Fruit fly (Drosophila melanogaster) whole organism, embryonic: Measurements from ENCODE around the gene VhaAC45RP.

Experiments
- Antp ChIP-seq: fragments of 200-800 bp; sonication (Bioruptor generic); optimal IDR thresholded peaks from 3 replicates; lab custom pipeline; 2016; ENCODE audit warnings: missing biosample characterization, missing genetic modification characterization
- Asciz ChIP-seq: fragments of 200-800 bp; sonication (Bioruptor generic); optimal IDR thresholded peaks from 2 replicates; lab custom pipeline; 2017; ENCODE audit warnings: missing biosample characterization, mild to moderate bottlenecking, missing genetic modification characterization, missing genetic modification reagents
- CG10267 ChIP-seq: fragments of 200-800 bp; sonication (Bioruptor generic); optimal IDR thresholded peaks from 2 replicates; lab custom pipeline; 2018; ENCODE audit warnings: missing biosample characterization, mild to moderate bottlenecking, missing genetic modification characterization, moderate library complexity
- CG10274 ChIP-seq: fragments of 200-800 bp; sonication (Bioruptor generic); optimal IDR thresholded peaks from 3 replicates; lab custom pipeline; 2017; ENCODE audit warnings: missing biosample characterization, mild to moderate bottlenecking, missing genetic modification characterization
- CG12104 ChIP-seq: fragments of 200-800 bp; sonication (Bioruptor generic); optimal IDR thresholded peaks from 3 replicates; lab custom pipeline; 2016; ENCODE audit warnings: missing biosample characterization, missing genetic modification characterization
- CG1233 ChIP-seq: fragments of 200-800 bp; sonication (Bioruptor generic); optimal IDR thresholded peaks from 4 replicates; lab custom pipeline; 2018; ENCODE audit warnings: missing biosample characterization, mild to moderate bottlenecking, missing genetic modification characterization
- CG14441 ChIP-seq: fragments of 200-800 bp; sonication (Bioruptor generic); IDR thresholded peaks from 2 replicates; pipeline ENCODE4 v1.3.6; 2022; ENCODE audit warnings: missing biosample characterization, missing genetic modification characterization
- CG15601 ChIP-seq: fragments of 200-800 bp; sonication (Bioruptor generic); optimal IDR thresholded peaks from 3 replicates; lab custom pipeline; 2019; ENCODE audit warnings: missing biosample characterization, mild to moderate bottlenecking, missing genetic modification characterization, moderate library complexity
- CG1647 ChIP-seq: fragments of 200-800 bp; sonication (Bioruptor generic); optimal IDR thresholded peaks from 3 replicates; lab custom pipeline; 2016; ENCODE audit warnings: missing biosample characterization, missing genetic modification characterization
- CG18619 ChIP-seq: fragments of 200-800 bp; sonication (Bioruptor generic); optimal IDR thresholded peaks from 3 replicates; lab custom pipeline; 2017; ENCODE audit warnings: missing biosample characterization, mild to moderate bottlenecking, missing genetic modification characterization
- CG2120 ChIP-seq: fragments of 200-800 bp; sonication (Bioruptor generic); optimal IDR thresholded peaks from 3 replicates; lab custom pipeline; 2016; ENCODE audit warnings: missing biosample characterization, missing genetic modification characterization
- CG2678 ChIP-seq: fragments of 200-800 bp; sonication (Bioruptor generic); optimal IDR thresholded peaks from 3 replicates; lab custom pipeline; 2019; ENCODE audit warnings: missing biosample characterization, mild to moderate bottlenecking, missing genetic modification characterization, moderate library complexity
- CG2712 ChIP-seq: fragments of 200-800 bp; optimal IDR thresholded peaks from 3 replicates; lab custom pipeline; 2019; ENCODE audit warnings: missing biosample characterization, mild to moderate bottlenecking, missing genetic modification characterization, moderate library complexity
- CG3281 ChIP-seq: fragments of 200-800 bp; sonication (Bioruptor generic); optimal IDR thresholded peaks from 3 replicates; lab custom pipeline; 2017; ENCODE audit warnings: missing biosample characterization, mild to moderate bottlenecking, missing genetic modification characterization
- CG3838 ChIP-seq: fragments of 200-800 bp; sonication (Bioruptor generic); optimal IDR thresholded peaks from 3 replicates; lab custom pipeline; 2016; ENCODE audit warnings: missing biosample characterization, missing genetic modification characterization
- CG4328 ChIP-seq: fragments of 200-800 bp; sonication (Bioruptor generic); optimal IDR thresholded peaks from 3 replicates; lab custom pipeline; 2017; ENCODE audit warnings: missing biosample characterization, missing genetic modification reagents, missing genetic modification characterization
- CG5953 ChIP-seq: fragments of 200-800 bp; sonication (Bioruptor generic); IDR thresholded peaks from 2 replicates; pipeline ENCODE4 v1.3.6; 2022; ENCODE audit warnings: missing biosample characterization, missing genetic modification characterization
- CG6654 ChIP-seq: fragments of 200-800 bp; sonication (Bioruptor generic); optimal IDR thresholded peaks from 2 replicates; lab custom pipeline; 2017; ENCODE audit warnings: missing biosample characterization, mild to moderate bottlenecking, missing genetic modification characterization
- CG6765 ChIP-seq: fragments of 200-800 bp; sonication (Bioruptor generic); optimal IDR thresholded peaks from 3 replicates; lab custom pipeline; 2017; ENCODE audit warnings: missing biosample characterization, mild to moderate bottlenecking, missing genetic modification characterization
- CG7839 ChIP-seq: fragments of 200-800 bp; sonication (Bioruptor generic); optimal IDR thresholded peaks from 3 replicates; lab custom pipeline; 2018; ENCODE audit warnings: missing biosample characterization, mild to moderate bottlenecking, missing genetic modification characterization, moderate library complexity
- CG8089 ChIP-seq: fragments of 200-800 bp; sonication (Bioruptor generic); optimal IDR thresholded peaks from 3 replicates; lab custom pipeline; 2016; ENCODE audit warnings: missing biosample characterization, missing genetic modification characterization
- CG8281 ChIP-seq: fragments of 200-800 bp; sonication (Bioruptor generic); optimal IDR thresholded peaks from 2 replicates; lab custom pipeline; 2018; ENCODE audit warnings: missing biosample characterization, mild to moderate bottlenecking, missing genetic modification characterization, moderate library complexity
- CG8924 ChIP-seq: fragments of 200-800 bp; optimal IDR thresholded peaks from 3 replicates; lab custom pipeline; 2019; ENCODE audit warnings: missing biosample characterization, mild to moderate bottlenecking, missing genetic modification characterization, moderate library complexity
- CG9437 ChIP-seq: fragments of 200-800 bp; sonication (Bioruptor generic); optimal IDR thresholded peaks from 2 replicates; lab custom pipeline; 2018; ENCODE audit warnings: missing biosample characterization, mild to moderate bottlenecking, missing genetic modification characterization
- Dip3 ChIP-seq: fragments of 200-800 bp; sonication (Bioruptor generic); optimal IDR thresholded peaks from 3 replicates; lab custom pipeline; 2016; ENCODE audit warnings: missing biosample characterization, missing genetic modification characterization
- Drgx ChIP-seq: fragments of 200-800 bp; sonication (Bioruptor generic); IDR thresholded peaks from 2 replicates; pipeline ENCODE4 v1.3.6; 2022; ENCODE audit warnings: missing biosample characterization, missing genetic modification characterization
- Ets97D ChIP-seq: fragments of 200-800 bp; sonication (Bioruptor generic); optimal IDR thresholded peaks from 3 replicates; lab custom pipeline; 2016; ENCODE audit warnings: missing biosample characterization, missing genetic modification characterization
- Gsc ChIP-seq: fragments of 200-800 bp; sonication (Bioruptor generic); IDR thresholded peaks from 2 replicates; pipeline ENCODE4 v1.3.6; 2022; ENCODE audit warnings: missing biosample characterization, missing genetic modification characterization
- Hr51 ChIP-seq, 2 experiments: fragments of 200-800 bp; sonication (Bioruptor generic); optimal IDR thresholded peaks; 2 replicates in 1 of 2; 3 replicates in 1 of 2; lab custom pipeline; 2016 to 2018; ENCODE audit warnings: missing biosample characterization in 2 of 2, missing genetic modification characterization in 2 of 2, mild to moderate bottlenecking in 1 of 2, moderate library complexity in 1 of 2
- NK7.1 ChIP-seq: fragments of 200-800 bp; sonication (Bioruptor generic); optimal IDR thresholded peaks from 3 replicates; lab custom pipeline; 2016; ENCODE audit warnings: missing biosample characterization, missing genetic modification characterization
- NfI ChIP-seq: fragments of 200-800 bp; sonication (Bioruptor generic); optimal IDR thresholded peaks from 3 replicates; lab custom pipeline; 2018; ENCODE audit warnings: missing biosample characterization, mild to moderate bottlenecking, missing genetic modification characterization, moderate library complexity
- Pdp1 ChIP-seq, 2 experiments: fragments of 200-800 bp; sonication (Bioruptor generic); optimal IDR thresholded peaks; 3 replicates each; lab custom pipeline; 2016; ENCODE audit warnings: missing biosample characterization in 2 of 2, missing genetic modification characterization in 2 of 2, mild to moderate bottlenecking in 1 of 2, moderate library complexity in 1 of 2
- Ssrp ChIP-seq: fragments of 200-800 bp; sonication (Bioruptor generic); optimal IDR thresholded peaks from 2 replicates; lab custom pipeline; 2018; ENCODE audit warnings: missing biosample characterization, mild to moderate bottlenecking, missing genetic modification characterization, moderate library complexity
- Trl ChIP-seq, 3 experiments: fragments of >200 bp in 2 of 3; fragments of 200-800 bp in 1 of 3; sonication (Bioruptor generic) in 1 of 3; optimal IDR thresholded peaks; 2 replicates in 1 of 3; 3 replicates in 2 of 3; lab custom pipeline; 2016 to 2017; ENCODE audit warnings: missing biosample characterization in 1 of 3, missing genetic modification characterization in 1 of 3
- az2 ChIP-seq: fragments of 200-800 bp; sonication (Bioruptor generic); optimal IDR thresholded peaks from 3 replicates; lab custom pipeline; 2016; ENCODE audit warnings: missing biosample characterization, missing genetic modification characterization
- crol ChIP-seq: fragments of 200-800 bp; sonication (Bioruptor generic); IDR thresholded peaks from 2 replicates; pipeline ENCODE4 v1.3.6; 2022; ENCODE audit warnings: missing biosample characterization, missing genetic modification characterization
- crp ChIP-seq, 2 experiments: fragments of 200-800 bp; sonication (Bioruptor generic); optimal IDR thresholded peaks; 2 replicates in 1 of 2; 3 replicates in 1 of 2; lab custom pipeline; 2017; ENCODE audit warnings: missing biosample characterization in 2 of 2, missing genetic modification characterization in 2 of 2, mild to moderate bottlenecking in 1 of 2, moderate library complexity in 1 of 2
- dysf ChIP-seq: fragments of 200-800 bp; sonication (Bioruptor generic); IDR thresholded peaks from 3 replicates; pipeline ENCODE4 v1.3.6; 2022; ENCODE audit warnings: missing biosample characterization, missing genetic modification characterization
- fd96Cb ChIP-seq: fragments of 200-800 bp; sonication (Bioruptor generic); optimal IDR thresholded peaks from 2 replicates; lab custom pipeline; 2018; ENCODE audit warnings: missing biosample characterization, mild to moderate bottlenecking, missing genetic modification characterization, moderate library complexity
- gem ChIP-seq: fragments of 200-800 bp; sonication (Bioruptor generic); optimal IDR thresholded peaks from 2 replicates; lab custom pipeline; 2019; ENCODE audit warnings: missing biosample characterization, mild to moderate bottlenecking, missing genetic modification characterization, moderate library complexity
- ind ChIP-seq: fragments of 200-800 bp; sonication (Bioruptor generic); optimal IDR thresholded peaks from 3 replicates; lab custom pipeline; 2016; ENCODE audit warnings: missing biosample characterization, missing genetic modification characterization
- jumu ChIP-seq: fragments of 200-800 bp; sonication (Bioruptor generic); optimal IDR thresholded peaks from 3 replicates; lab custom pipeline; 2016; ENCODE audit warnings: missing biosample characterization, missing genetic modification characterization
- klu ChIP-seq: fragments of 200-800 bp; sonication (Bioruptor generic); IDR thresholded peaks from 2 replicates; pipeline ENCODE4 v1.3.6; 2022; ENCODE audit warnings: missing biosample characterization, missing genetic modification characterization
- pnt ChIP-seq: fragments of 200-800 bp; sonication (Bioruptor generic); optimal IDR thresholded peaks from 3 replicates; lab custom pipeline; 2016; ENCODE audit warnings: missing biosample characterization, missing genetic modification characterization
- prd ChIP-seq, 3 experiments: fragments of >200 bp in 2 of 3; fragments of 200-800 bp in 1 of 3; sonication (Bioruptor generic) in 1 of 3; optimal IDR thresholded peaks in 2 of 3; IDR thresholded peaks in 1 of 3; 2 replicates in 2 of 3; 3 replicates in 1 of 3; pipeline versions ENCODE4 v1.3.6 to Lab custom; 2017 to 2022; ENCODE audit warnings: missing biosample characterization in 1 of 3, missing genetic modification characterization in 1 of 3
- pum ChIP-seq: fragments of 200-800 bp; sonication (Bioruptor generic); optimal IDR thresholded peaks from 2 replicates; lab custom pipeline; 2016; ENCODE audit warnings: missing biosample characterization, missing genetic modification characterization
- sc ChIP-seq, 3 experiments: fragments of >200 bp in 2 of 3; fragments of 200-800 bp in 1 of 3; sonication (Bioruptor generic) in 1 of 3; optimal IDR thresholded peaks; 2 replicates in 2 of 3; 3 replicates in 1 of 3; lab custom pipeline; 2017; ENCODE audit warnings: mild to moderate bottlenecking in 1 of 3, missing biosample characterization in 1 of 3, missing genetic modification characterization in 1 of 3, missing genetic modification reagents in 1 of 3
- zfh1 ChIP-seq: fragments of 200-800 bp; sonication (Bioruptor generic); IDR thresholded peaks from 3 replicates; pipeline ENCODE4 v1.3.6; 2022; ENCODE audit warnings: missing biosample characterization, missing genetic modification characterization

Gene VhaAC45RP

dm6 chr3R:30191462-30191874, 25.2 kb upstream of the VhaAC45RP start (continued):
- TF ChIP-seq sc (optimal IDR thresholded peaks at IDR 0.05; lab: Kevin White, UChicago) = no peak
- peak; percentile 30 for TF ChIP-seq sc (GFP tag; optimal IDR thresholded peaks at IDR 0.05; lab: Kevin White, UChicago)
- TF ChIP-seq prd (optimal IDR thresholded peaks at IDR 0.05; lab: Kevin White, UChicago) = no peak
- peak; percentile 6; the same call in 1 of the 3 replicates for TF ChIP-seq prd (GFP tag; IDR thresholded peaks at IDR 0.05; lab: Robert Waterston, UW)
- TF ChIP-seq Gsc (GFP tag; lab: Robert Waterston, UW) = no peak
- no peak for TF ChIP-seq CG6765 (GFP tag; lab: Kevin White, UChicago)
- peak; percentile 58 for TF ChIP-seq pnt (GFP tag; lab: Kevin White, UChicago)
- TF ChIP-seq CG8089 = peak; percentile 16
- TF ChIP-seq klu (GFP tag; lab: Robert Waterston, UW) = peak; percentile 29; the same call in 1 of the 2 replicates
- TF ChIP-seq Ssrp (tag; lab: Kevin White, UChicago) = peak; percentile 48
- no peak for TF ChIP-seq CG6654 (GFP tag; lab: Kevin White, UChicago)
- TF ChIP-seq CG8924 (tag; lab: Kevin White, UChicago) = peak; percentile 12
- TF ChIP-seq CG2712 = peak; percentile 45
- TF ChIP-seq CG2678 = peak; percentile 52
- peak; percentile 23 for TF ChIP-seq ind (GFP tag; lab: Kevin White, UChicago)
- peak; percentile 16 for TF ChIP-seq fd96Cb
- peak; percentile 20 for TF ChIP-seq Dip3
- no peak for TF ChIP-seq CG3281 (GFP tag; lab: Kevin White, UChicago)
- TF ChIP-seq zfh1 = peak; percentile 48; the same call in 1 of the 3 replicates
- peak; percentile 26 for TF ChIP-seq CG15601 (tag; lab: Kevin White, UChicago)
- TF ChIP-seq CG8281 (tag; lab: Kevin White, UChicago) = no peak
- TF ChIP-seq Ets97D (GFP tag; lab: Kevin White, UChicago) = peak; percentile 21
- peak; percentile 3 for TF ChIP-seq CG12104 (GFP tag; lab: Kevin White, UChicago)
- peak; percentile 29 for TF ChIP-seq CG1233 (GFP tag; lab: Kevin White, UChicago)
- TF ChIP-seq CG4328 (GFP tag; lab: Kevin White, UChicago) = no peak
- peak in 1 of 2 experiments; percentile 65 for TF ChIP-seq Hr51 (GFP tag; optimal IDR thresholded peaks at IDR 0.05; lab: Kevin White, UChicago)
- TF ChIP-seq NfI (GFP tag; lab: Kevin White, UChicago) = peak; percentile 24
- TF ChIP-seq CG7839 (tag; lab: Kevin White, UChicago) = peak; percentile 73
- TF ChIP-seq Pdp1 (GFP tag; optimal IDR thresholded peaks at IDR 0.05; lab: Kevin White, UChicago) = peak; percentile 45 to 65
- TF ChIP-seq CG3838 (GFP tag; lab: Kevin White, UChicago) = no peak
- no peak for TF ChIP-seq Asciz (GFP tag; lab: Kevin White, UChicago)
- TF ChIP-seq CG9437 (GFP tag; lab: Kevin White, UChicago) = peak; percentile 57
- no peak for TF ChIP-seq CG5953
- TF ChIP-seq jumu = peak; percentile 49
- TF ChIP-seq CG1647 (GFP tag; lab: Kevin White, UChicago) = peak; percentile 37
- TF ChIP-seq crol = no peak
- no peak for TF ChIP-seq CG10274 (GFP tag; lab: Kevin White, UChicago)
- peak; percentile 29; the same call in 1 of the 2 replicates for TF ChIP-seq Drgx (GFP tag; lab: Robert Waterston, UW)
- peak; percentile 70 for TF ChIP-seq dysf (GFP tag; lab: Robert Waterston, UW)
- peak; percentile 57 for TF ChIP-seq Antp (GFP tag; lab: Kevin White, UChicago)
- TF ChIP-seq gem (tag; lab: Kevin White, UChicago) = peak; percentile 61
- TF ChIP-seq pum (GFP tag; lab: Kevin White, UChicago) = peak; percentile 29
- TF ChIP-seq crp (GFP tag; optimal IDR thresholded peaks at IDR 0.05; lab: Kevin White, UChicago) = no peak
- peak; percentile 60 for TF ChIP-seq CG18619 (GFP tag; lab: Kevin White, UChicago)
- TF ChIP-seq CG14441 (GFP tag; lab: Robert Waterston, UW) = peak; percentile 31; the same call in 1 of the 2 replicates
- peak; percentile 40 for TF ChIP-seq NK7.1
- TF ChIP-seq az2 (GFP tag; lab: Kevin White, UChicago) = peak; percentile 34
- TF ChIP-seq CG2120 = peak; percentile 48
- peak; percentile 5 for TF ChIP-seq CG10267 (tag; lab: Kevin White, UChicago)
- no peak for TF ChIP-seq Trl (optimal IDR thresholded peaks at IDR 0.05; lab: Kevin White, UChicago)
- peak; percentile 46 for TF ChIP-seq Trl (GFP tag; optimal IDR thresholded peaks at IDR 0.05; lab: Kevin White, UChicago)
